Worm (Caenorhabditis elegans): Measurements from ENCODE around the gene his-2.
A peak's percentile ranks its signal among the peaks of the same experiment; 100 is the strongest.

Gene his-2

DNA sequence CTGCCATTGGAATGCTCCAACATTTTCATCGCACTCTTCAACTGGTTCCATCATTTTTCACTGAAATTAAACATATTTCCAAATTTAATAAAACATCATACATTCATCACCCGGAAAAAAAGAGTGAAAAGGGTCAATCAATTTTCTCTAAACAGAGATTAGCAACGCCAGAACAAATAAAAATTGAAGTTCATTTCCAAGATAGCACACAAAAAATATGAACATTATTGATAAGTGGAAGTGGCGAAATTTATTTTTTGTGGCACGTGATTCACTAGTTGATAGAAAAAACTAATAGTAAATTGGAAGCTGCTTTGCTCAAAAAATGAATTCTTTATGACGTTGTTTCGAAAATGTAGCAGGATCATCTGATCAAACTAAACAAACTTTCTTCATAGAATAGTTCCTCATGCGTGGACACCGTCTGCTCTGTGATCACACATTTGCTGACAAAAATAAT is 33.2 kb upstream of the his-2 start, which contains the start of the genes F14H3.12 and srj-29:
Gene F14H3.12, minus strand, starts transcription at position 74 of the 460 bp plus-strand sequence.
Gene srj-29, plus strand, starts transcription at position 410 of the 460 bp plus-strand sequence.
- TF ChIP-seq nhr-80 (tag; optimal IDR thresholded peaks at IDR 0.05) (peak; percentile 76), K12H6.12 (tag; optimal IDR thresholded peaks at IDR 0.05) (no peak), cebp-1 (GFP tag; IDR thresholded peaks at IDR 0.05) (peak; percentile 32; the same call in 1 of the 2 replicates), cebp-1 (tag; optimal IDR thresholded peaks at IDR 0.05) (no peak), nfya-1 (tag; optimal IDR thresholded peaks at IDR 0.05; ENCODE audit: borderline replicate concordance, insufficient read depth) (no peak), B0336.3 (GFP tag; IDR thresholded peaks at IDR 0.05) (no peak)

DNA sequence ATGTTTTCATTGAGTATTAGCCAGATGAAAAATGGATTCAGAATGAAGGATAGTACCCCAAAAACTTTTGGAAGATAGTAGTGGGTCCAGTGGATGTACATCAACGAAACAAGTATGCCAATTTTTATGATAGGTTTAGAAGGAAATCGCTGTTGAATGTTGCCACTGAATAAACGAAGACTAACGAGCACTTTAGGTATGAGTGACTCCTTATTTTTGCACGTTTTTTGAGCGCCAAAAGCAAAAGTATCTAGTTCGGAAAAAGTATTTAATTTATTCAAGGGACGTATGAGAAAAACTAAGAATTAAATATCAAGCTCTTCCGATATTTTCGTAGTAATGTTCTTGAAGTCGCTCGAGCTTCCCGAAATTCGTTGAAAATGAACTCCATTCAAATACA is 31.8 kb upstream of the his-2 start, which contains the start of gene srj-10:
Gene srj-10, minus strand, starts transcription at position 101 of the 400 bp plus-strand sequence.
- no peak for TF ChIP-seq Y53F4B.3 (GFP tag; IDR thresholded peaks at IDR 0.05)
- no peak for TF ChIP-seq let-526 (GFP tag; IDR thresholded peaks at IDR 0.05)
- TF ChIP-seq ets-4 (GFP tag; optimal IDR thresholded peaks at IDR 0.05) = no peak
- no peak for TF ChIP-seq ceh-40 (GFP tag; IDR thresholded peaks at IDR 0.05)
- TF ChIP-seq D2030.7 (GFP tag; IDR thresholded peaks at IDR 0.05) = no peak
- no peak for TF ChIP-seq unc-62 (GFP tag; optimal IDR thresholded peaks at IDR 0.05)
- no peak for TF ChIP-seq tbx-9 (tag; optimal IDR thresholded peaks at IDR 0.05; ENCODE audit: borderline replicate concordance)
- no peak for TF ChIP-seq mes-4 (tag; optimal IDR thresholded peaks at IDR 0.05)
- TF ChIP-seq Y67H2A.10 (GFP tag; conservative IDR thresholded peaks at IDR 0.05) = no peak
- no peak for TF ChIP-seq athp-1 (tag; optimal IDR thresholded peaks at IDR 0.05)

DNA sequence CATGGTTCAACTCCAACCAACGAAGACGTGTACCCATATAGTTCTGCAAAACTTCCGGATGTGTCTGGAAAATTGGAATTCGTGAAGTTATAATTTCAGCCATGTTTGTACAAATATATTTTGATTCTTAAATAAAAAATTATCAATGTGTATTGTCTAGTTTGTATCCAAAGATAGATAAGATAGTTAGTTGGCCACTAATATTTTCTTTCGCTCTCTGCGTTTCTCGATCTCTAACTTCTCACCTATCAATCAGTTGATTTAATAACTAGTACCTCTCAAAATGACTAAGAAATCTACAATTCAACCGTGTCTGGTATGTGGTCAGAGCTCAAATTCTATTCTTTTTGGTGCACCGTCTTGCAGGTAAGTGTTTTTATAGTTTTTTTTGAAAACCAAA is 29.1 kb upstream of the his-2 start, which contains the start of gene nhr-176:
Gene nhr-176, plus strand, starts transcription at position 159 of the 400 bp plus-strand sequence.
- TF ChIP-seq rcor-1 (GFP tag; IDR thresholded peaks at IDR 0.05) = no peak
- TF ChIP-seq nhr-80 (tag; optimal IDR thresholded peaks at IDR 0.05) = peak; percentile 38
- TF ChIP-seq Y95B8A.8 (GFP tag; IDR thresholded peaks at IDR 0.05) = no peak

DNA sequence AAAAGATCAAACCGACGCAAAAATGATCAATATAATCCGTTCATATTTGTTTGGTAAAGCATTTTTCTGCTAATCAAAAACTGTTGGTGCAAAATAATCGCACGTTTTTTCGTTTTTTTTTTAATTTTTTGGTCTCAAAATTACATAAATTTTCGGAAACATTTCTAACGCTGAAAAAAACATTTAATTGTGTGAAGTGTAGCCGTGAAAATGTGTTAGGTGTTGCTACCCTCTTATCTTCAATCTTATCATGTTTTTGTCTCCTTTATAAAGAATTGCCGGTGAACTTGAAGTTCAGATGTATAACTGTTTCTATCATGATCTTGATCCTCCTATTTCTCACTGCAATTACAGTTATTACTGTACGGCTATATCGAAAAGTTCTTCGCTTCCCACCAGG is 26.9 kb upstream of the his-2 start, which contains the start of gene cyp-35D1:
Gene cyp-35D1, plus strand, starts transcription at position 301 of the 400 bp plus-strand sequence.
- TF ChIP-seq hlh-12 (tag; optimal IDR thresholded peaks at IDR 0.05) (no peak), nfya-1 (tag; optimal IDR thresholded peaks at IDR 0.05; ENCODE audit: borderline replicate concordance, insufficient read depth) (no peak), hmg-1.2 (GFP tag; IDR thresholded peaks at IDR 0.05) (no peak), madf-3 (GFP tag; IDR thresholded peaks at IDR 0.05) (no peak), lir-1 (GFP tag; conservative IDR thresholded peaks at IDR 0.05) (no peak), F55B11.4 (tag; optimal IDR thresholded peaks at IDR 0.05; ENCODE audit: borderline replicate concordance, insufficient read depth) (no peak), attf-3 (GFP tag; conservative IDR thresholded peaks at IDR 0.05) (no peak), rcor-1 (GFP tag; IDR thresholded peaks at IDR 0.05) (no peak), attf-6 (GFP tag; IDR thresholded peaks at IDR 0.05) (no peak), egrh-3 (GFP tag; IDR thresholded peaks at IDR 0.05) (no peak), ztf-22 (GFP tag; optimal IDR thresholded peaks at IDR 0.05) (no peak)

DNA sequence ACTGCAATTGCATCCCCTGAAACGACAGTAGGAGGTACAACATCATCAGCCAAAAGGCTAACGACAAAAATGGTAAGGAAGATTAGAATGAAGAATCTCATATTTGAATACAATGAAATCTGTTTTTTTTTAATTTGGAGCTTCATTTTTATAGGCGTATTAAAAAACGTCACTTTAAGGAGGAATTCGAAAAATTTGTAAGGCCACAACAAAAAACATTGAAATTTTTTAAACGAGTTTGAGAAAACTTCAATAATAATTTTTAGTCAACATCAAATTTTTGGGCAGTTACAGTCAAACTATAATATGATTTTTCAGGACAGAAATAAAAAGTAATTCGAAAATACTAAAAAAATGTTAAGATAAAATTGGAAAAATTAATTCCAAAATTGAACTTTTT is 20.7 kb upstream of the his-2 start, which contains the start of gene F14H3.14:
Gene F14H3.14, minus strand, starts transcription at position 101 of the 400 bp plus-strand sequence.
- no peak for TF ChIP-seq snpc-1.3 (tag; optimal IDR thresholded peaks at IDR 0.05; ENCODE audit: insufficient read depth)
- TF ChIP-seq sdz-38 (tag; optimal IDR thresholded peaks at IDR 0.05) = no peak
- no peak for TF ChIP-seq unc-62 (GFP tag; optimal IDR thresholded peaks at IDR 0.05)
- TF ChIP-seq snpc-1.1 (tag; optimal IDR thresholded peaks at IDR 0.05; ENCODE audit: insufficient read depth) = no peak
- TF ChIP-seq ztf-18 (tag; optimal IDR thresholded peaks at IDR 0.05) = no peak
- no peak for TF ChIP-seq aptf-2 (GFP tag; conservative IDR thresholded peaks at IDR 0.05)
- TF ChIP-seq ceh-27 (GFP tag; optimal IDR thresholded peaks at IDR 0.05) = no peak
- TF ChIP-seq pha-4 (tag; optimal IDR thresholded peaks at IDR 0.05) = no peak

All from whole organism, young adult.